Worm (Caenorhabditis elegans) whole organism, mixed stage, embryonic: ENCODE results near the gene rpi-1.

ENCODE experiments used
- ces-1 ChIP-seq: fragments of 150-350 bp; optimal IDR thresholded peaks from 2 replicates; lab custom pipeline; 2014; ENCODE audit warnings: missing biosample characterization, missing genetic modification reagents, missing genetic modification characterization
- mep-1 ChIP-seq: fragments of 150-350 bp; optimal IDR thresholded peaks from 2 replicates; lab custom pipeline; 2017; ENCODE audit warnings: missing biosample characterization, missing genetic modification reagents, missing genetic modification characterization, inconsistent platforms
- nhr-237 ChIP-seq: fragments of 150-350 bp; optimal IDR thresholded peaks from 2 replicates; lab custom pipeline; 2014; ENCODE audit warnings: missing biosample characterization, missing genetic modification characterization
- pha-4 ChIP-seq: fragments of 150-350 bp; optimal IDR thresholded peaks from 2 replicates; lab custom pipeline; 2018; ENCODE audit warnings: missing biosample characterization, missing genetic modification reagents, missing genetic modification characterization
- unc-62 ChIP-seq: fragments of 150-350 bp; optimal IDR thresholded peaks from 2 replicates; lab custom pipeline; 2014; ENCODE audit warnings: missing biosample characterization, missing genetic modification reagents, missing genetic modification characterization
- ztf-11 ChIP-seq: fragments of 150-350 bp; optimal IDR thresholded peaks from 2 replicates; lab custom pipeline; 2014; ENCODE audit warnings: missing biosample characterization, missing genetic modification characterization

DNA sequence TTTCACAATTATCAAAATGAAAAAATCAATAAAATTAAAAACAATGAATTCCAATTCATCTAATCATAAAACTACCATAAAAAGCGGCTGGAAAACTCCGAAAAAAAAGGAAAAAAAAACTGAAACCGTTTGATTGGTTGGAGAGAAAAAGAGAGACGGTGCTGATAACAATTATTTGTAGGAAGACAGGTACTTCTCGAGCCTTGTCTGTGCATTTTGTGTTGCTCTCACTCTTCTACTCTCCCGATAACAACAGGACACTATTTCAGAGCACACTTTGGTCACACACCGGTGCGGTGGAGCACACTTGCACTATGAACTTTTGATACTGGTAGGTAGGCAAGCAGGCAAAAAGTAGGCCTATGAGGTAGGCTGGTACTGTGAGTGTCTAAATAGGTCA is 5.7 kb downstream of the rpi-1 start:
- TF ChIP-seq mep-1: no peak
- TF ChIP-seq unc-62 (GFP tag; lab: Kevin White, UChicago): no peak
- no peak for TF ChIP-seq nhr-237 (tag; lab: Kevin White, UChicago)
- TF ChIP-seq ces-1 (GFP tag; lab: Kevin White, UChicago): no peak
- TF ChIP-seq ztf-11 (tag; lab: Kevin White, UChicago): no peak
- no peak for TF ChIP-seq pha-4 (tag; lab: Kevin White, UChicago)
